Worm (Caenorhabditis elegans) whole organism, late embryonic: ENCODE data around the gene C52B9.4.

Experiments
- C08G9.2 ChIP-seq: sonication (generic microtip); optimal IDR thresholded peaks from 2 replicates; lab custom pipeline; 2016; ENCODE audit warnings: mild to moderate bottlenecking, missing genetic modification characterization, moderate library complexity, missing compliant biosample characterization
- F13H6.1 ChIP-seq: sonication (generic microtip); optimal IDR thresholded peaks from 2 replicates; lab custom pipeline; 2016; ENCODE audit warnings: missing genetic modification characterization, missing compliant biosample characterization
- K02D7.2 ChIP-seq: sonication (generic microtip); optimal IDR thresholded peaks from 2 replicates; lab custom pipeline; 2017; ENCODE audit warnings: mild to moderate bottlenecking, missing genetic modification characterization, missing compliant biosample characterization
- T23F11.4 ChIP-seq: fragments of 200-800 bp; sonication (Bioruptor generic); optimal IDR thresholded peaks from 2 replicates; lab custom pipeline; 2018; ENCODE audit warnings: mild to moderate bottlenecking, missing genetic modification characterization, missing compliant biosample characterization
- ama-1 ChIP-seq: fragments of 150-350 bp; optimal IDR thresholded peaks from 2 replicates; lab custom pipeline; 2014
- ceh-14 ChIP-seq: sonication (generic microtip); optimal IDR thresholded peaks from 2 replicates; lab custom pipeline; 2016; ENCODE audit warnings: missing genotype, missing genetic modification characterization, missing compliant biosample characterization
- ceh-19 ChIP-seq: fragments of 200-800 bp; sonication (Bioruptor generic); optimal IDR thresholded peaks from 2 replicates; lab custom pipeline; 2018; ENCODE audit warnings: mild to moderate bottlenecking, missing genetic modification characterization, missing compliant biosample characterization
- ceh-22 ChIP-seq: sonication (generic microtip); optimal IDR thresholded peaks from 2 replicates; lab custom pipeline; 2017; ENCODE audit warnings: missing biosample characterization, missing genetic modification characterization
- ceh-24 ChIP-seq: sonication (generic microtip); optimal IDR thresholded peaks from 2 replicates; lab custom pipeline; 2016; ENCODE audit warnings: mild to moderate bottlenecking, missing genetic modification characterization, missing compliant biosample characterization
- ceh-30 ChIP-seq: fragments of 150-350 bp; optimal IDR thresholded peaks from 2 replicates; lab custom pipeline; 2014; ENCODE audit warnings: missing biosample characterization, missing genetic modification characterization
- ceh-34 ChIP-seq: sonication (generic microtip); optimal IDR thresholded peaks from 2 replicates; lab custom pipeline; 2016; ENCODE audit warnings: mild to moderate bottlenecking, missing genetic modification characterization, missing compliant biosample characterization
- ceh-6 ChIP-seq: fragments of 200-800 bp; sonication (Bioruptor generic); optimal IDR thresholded peaks from 2 replicates; lab custom pipeline; 2018; ENCODE audit warnings: mild to moderate bottlenecking, missing genetic modification characterization, missing compliant biosample characterization
- ceh-9 ChIP-seq: sonication (generic microtip); optimal IDR thresholded peaks from 2 replicates; lab custom pipeline; 2016; ENCODE audit warnings: mild to moderate bottlenecking, missing genetic modification characterization, inconsistent platforms, missing compliant biosample characterization
- che-1 ChIP-seq: sonication (generic microtip); optimal IDR thresholded peaks from 2 replicates; lab custom pipeline; 2016; ENCODE audit warnings: mild to moderate bottlenecking, missing genetic modification characterization, missing compliant biosample characterization
- elt-4 ChIP-seq: sonication (generic microtip); optimal IDR thresholded peaks from 2 replicates; lab custom pipeline; 2016; ENCODE audit warnings: missing genetic modification characterization, missing compliant biosample characterization
- ets-4 ChIP-seq: sonication (generic microtip); optimal IDR thresholded peaks from 2 replicates; lab custom pipeline; 2016; ENCODE audit warnings: missing genetic modification characterization, missing compliant biosample characterization
- fkh-6 ChIP-seq: sonication (generic microtip); optimal IDR thresholded peaks from 2 replicates; lab custom pipeline; 2016; ENCODE audit warnings: missing genetic modification characterization, missing compliant biosample characterization
- gmeb-2 ChIP-seq: sonication (generic microtip); optimal IDR thresholded peaks from 2 replicates; lab custom pipeline; 2016; ENCODE audit warnings: missing genetic modification characterization, inconsistent platforms, missing compliant biosample characterization
- hlh-15 ChIP-seq: sonication (generic microtip); optimal IDR thresholded peaks from 2 replicates; lab custom pipeline; 2016; ENCODE audit warnings: missing genetic modification characterization, missing compliant biosample characterization
- hlh-30 ChIP-seq: sonication (generic microtip); optimal IDR thresholded peaks from 2 replicates; lab custom pipeline; 2017; ENCODE audit warnings: antibody characterized with exemption, missing genetic modification characterization, missing compliant biosample characterization; ENCODE audit not compliant: insufficient read depth
- lim-6 ChIP-seq: sonication (generic microtip); optimal IDR thresholded peaks from 2 replicates; lab custom pipeline; 2016; ENCODE audit warnings: missing genetic modification characterization, missing compliant biosample characterization
- nfya-1 ChIP-seq: sonication (generic microtip); optimal IDR thresholded peaks from 2 replicates; lab custom pipeline; 2017; ENCODE audit warnings: missing genetic modification characterization, mild to moderate bottlenecking, missing compliant biosample characterization, antibody characterized with exemption, moderate library complexity
- nhr-232 ChIP-seq: sonication (generic microtip); optimal IDR thresholded peaks from 2 replicates; lab custom pipeline; 2016; ENCODE audit warnings: missing genetic modification characterization, missing compliant biosample characterization
- odd-2 ChIP-seq: sonication (generic microtip); optimal IDR thresholded peaks from 2 replicates; lab custom pipeline; 2017; ENCODE audit warnings: antibody characterized with exemption, mild to moderate bottlenecking, missing genetic modification characterization, missing compliant biosample characterization
- pat-9 ChIP-seq: fragments of 200-800 bp; sonication (Bioruptor generic); optimal IDR thresholded peaks from 2 replicates; lab custom pipeline; 2018; ENCODE audit warnings: mild to moderate bottlenecking, missing genetic modification characterization, moderate library complexity, missing compliant biosample characterization
- pax-1 ChIP-seq: fragments of 150-350 bp; optimal IDR thresholded peaks from 2 replicates; lab custom pipeline; 2014; ENCODE audit warnings: missing biosample characterization, missing genetic modification characterization
- pqm-1 ChIP-seq: sonication (generic microtip); optimal IDR thresholded peaks from 2 replicates; lab custom pipeline; 2016; ENCODE audit warnings: missing genetic modification characterization, missing compliant biosample characterization
- rnt-1 ChIP-seq: sonication (generic microtip); optimal IDR thresholded peaks from 2 replicates; lab custom pipeline; 2016; ENCODE audit warnings: missing genetic modification characterization, missing compliant biosample characterization
- sdc-2 ChIP-seq: sonication (generic microtip); optimal IDR thresholded peaks from 2 replicates; lab custom pipeline; 2016; ENCODE audit warnings: missing genotype, missing genetic modification characterization, missing compliant biosample characterization
- syd-9 ChIP-seq: sonication (generic microtip); optimal IDR thresholded peaks from 2 replicates; lab custom pipeline; 2016; ENCODE audit warnings: mild to moderate bottlenecking, missing genetic modification characterization, moderate library complexity, missing compliant biosample characterization
- tbx-2 ChIP-seq: sonication (generic microtip); optimal IDR thresholded peaks from 2 replicates; lab custom pipeline; 2016; ENCODE audit warnings: missing genetic modification characterization, missing compliant biosample characterization
- unc-42 ChIP-seq: sonication (generic microtip); optimal IDR thresholded peaks from 2 replicates; lab custom pipeline; 2016; ENCODE audit warnings: missing genotype, missing genetic modification characterization, missing compliant biosample characterization
- unc-55 ChIP-seq: sonication (generic microtip); optimal IDR thresholded peaks from 2 replicates; lab custom pipeline; 2017; ENCODE audit warnings: missing biosample characterization, missing genetic modification reagents, missing genetic modification characterization
- unc-86 ChIP-seq: sonication (generic microtip); optimal IDR thresholded peaks from 2 replicates; lab custom pipeline; 2016; ENCODE audit warnings: missing genetic modification characterization, missing compliant biosample characterization
- zip-5 ChIP-seq: sonication (generic microtip); optimal IDR thresholded peaks from 2 replicates; lab custom pipeline; 2016; ENCODE audit warnings: missing genetic modification characterization, missing compliant biosample characterization
- ztf-16 ChIP-seq: sonication (generic microtip); optimal IDR thresholded peaks from 2 replicates; lab custom pipeline; 2017; ENCODE audit warnings: missing genetic modification characterization, missing compliant biosample characterization

The C52B9.4 gene

ce11 chrX:4284470-4284869, 24.0 kb downstream of the C52B9.4 start (continued):
- TF ChIP-seq ceh-34 (no peak), T23F11.4 (GFP tag; lab: Kevin White, UChicago) (no peak)

- no peak for TF ChIP-seq hlh-15 (tag; lab: Kevin White, UChicago)
- peak; percentile 38 for TF ChIP-seq unc-42 (tag; lab: Kevin White, UChicago)
Measured at ce11 chrX:4285669-4286174, 25.3 kb downstream of the C52B9.4 start, which contains the start of gene cka-2. Gene cka-2, plus strand, starts transcription at chrX:4286124.

- no peak for TF ChIP-seq C08G9.2 (tag; lab: Kevin White, UChicago)
- TF ChIP-seq unc-55 (GFP tag; lab: Kevin White, UChicago), result no peak
- TF ChIP-seq zip-5 (tag; lab: Kevin White, UChicago), result no peak
- no peak for TF ChIP-seq elt-4 (tag; lab: Kevin White, UChicago)
- no peak for TF ChIP-seq hlh-30 (tag; lab: Kevin White, UChicago)
- no peak for TF ChIP-seq ceh-22
- no peak for TF ChIP-seq rnt-1 (tag; lab: Kevin White, UChicago)
- TF ChIP-seq ama-1 (lab: Kevin White, UChicago), result no peak
- TF ChIP-seq pat-9, result no peak
- TF ChIP-seq pax-1, result no peak
- no peak for TF ChIP-seq ztf-16 (tag; lab: Kevin White, UChicago)
- TF ChIP-seq nfya-1 (tag; lab: Kevin White, UChicago), result no peak
- no peak for TF ChIP-seq nhr-232 (tag; lab: Kevin White, UChicago)
- TF ChIP-seq ceh-19 (GFP tag; lab: Kevin White, UChicago), result no peak
- no peak for TF ChIP-seq ceh-6 (GFP tag; lab: Kevin White, UChicago)
- TF ChIP-seq, all 69 proteins: peak for 0
Measured at ce11 chrX:4289805-4290204, 29.4 kb downstream of the C52B9.4 start.

DNA sequence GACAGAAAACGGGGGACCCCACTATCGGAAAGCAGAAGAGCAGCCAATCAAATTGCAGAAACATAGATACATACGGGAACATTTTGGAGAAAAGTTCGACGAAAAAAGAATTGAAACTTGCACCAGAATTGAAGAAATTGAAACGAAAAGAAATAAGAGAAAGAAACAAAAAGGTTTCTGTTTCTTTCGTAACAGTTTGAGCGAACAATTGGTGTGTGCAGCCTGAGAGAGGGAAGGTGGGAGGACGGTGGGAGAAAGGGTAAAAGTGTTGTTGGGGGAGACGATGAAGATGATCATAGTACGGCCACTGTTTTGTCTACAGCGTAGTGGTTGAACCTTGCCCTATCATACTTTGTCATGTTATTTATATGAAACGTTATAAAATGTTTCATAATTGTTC, 34.5 kb downstream of the C52B9.4 start:
- TF ChIP-seq lim-6 (tag; lab: Kevin White, UChicago) (no peak), sdc-2 (tag; lab: Kevin White, UChicago) (no peak), che-1 (tag; lab: Kevin White, UChicago) (peak; percentile 40), ceh-30 (no peak)
- TF ChIP-seq, all 69 proteins: peak for 1

- TF ChIP-seq fkh-6 (tag; lab: Kevin White, UChicago) (no peak), F13H6.1 (no peak), syd-9 (tag; lab: Kevin White, UChicago) (no peak), gmeb-2 (tag; lab: Kevin White, UChicago) (no peak), ceh-9 (no peak), pqm-1 (no peak), ceh-34 (no peak), odd-2 (no peak), K02D7.2 (no peak), ceh-24 (tag; lab: Kevin White, UChicago) (no peak), tbx-2 (tag; lab: Kevin White, UChicago) (no peak), lim-6 (tag; lab: Kevin White, UChicago) (no peak), T23F11.4 (GFP tag; lab: Kevin White, UChicago) (no peak), unc-86 (tag; lab: Kevin White, UChicago) (no peak), ets-4 (no peak), ceh-14 (tag; lab: Kevin White, UChicago) (no peak), ceh-22 (no peak), che-1 (tag; lab: Kevin White, UChicago) (no peak), pat-9 (no peak), unc-55 (GFP tag; lab: Kevin White, UChicago) (no peak)
Measured at ce11 chrX:4295917-4296316, 35.5 kb downstream of the C52B9.4 start.
